Fruit fly (Drosophila melanogaster): ENCODE measurements around the gene CG12535.

The CG12535 gene

DNA sequence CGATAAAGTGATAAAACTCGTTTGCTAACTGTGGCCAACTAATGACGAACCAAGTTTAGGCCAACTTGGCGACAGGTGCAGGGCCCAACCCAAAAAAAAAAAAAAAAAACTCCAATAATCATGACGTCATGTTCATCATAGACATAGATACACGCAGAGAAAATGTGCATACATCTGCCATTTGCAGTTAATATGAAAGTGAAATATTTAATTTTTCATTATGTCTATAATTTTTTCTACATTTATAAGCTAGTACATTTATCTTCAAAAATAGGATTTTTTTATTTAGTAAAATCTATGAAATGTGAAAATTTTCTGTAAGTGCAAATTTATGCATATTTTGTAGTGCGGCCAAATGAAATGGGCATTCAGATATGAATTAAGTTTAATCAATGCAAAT, 17.1 kb downstream of the CG12535 start (continued):
- peak; percentile 26 for TF ChIP-seq CG13624 (GFP tag; optimal IDR thresholded peaks at IDR 0.05)
- peak; percentile 7 for TF ChIP-seq CG5180 (GFP tag; optimal IDR thresholded peaks at IDR 0.05)
- peak; percentile 36 for TF ChIP-seq CG18619 (GFP tag; optimal IDR thresholded peaks at IDR 0.05)
- peak; percentile 28; the same call in 1 of the 2 replicates for TF ChIP-seq crol (GFP tag; IDR thresholded peaks at IDR 0.05)
- peak; percentile 76 for TF ChIP-seq al (GFP tag; IDR thresholded peaks at IDR 0.05)
- TF ChIP-seq CG11504 (tag; optimal IDR thresholded peaks at IDR 0.05): peak; percentile 81
- peak; percentile 76 for TF ChIP-seq CG18262 (tag; optimal IDR thresholded peaks at IDR 0.05)
- peak; percentile 18 for TF ChIP-seq CG30020 (tag; optimal IDR thresholded peaks at IDR 0.05)
- no peak for TF ChIP-seq repo (GFP tag; optimal IDR thresholded peaks at IDR 0.05)
- TF ChIP-seq CG16779 (GFP tag; IDR thresholded peaks at IDR 0.05): no peak
- no peak for TF ChIP-seq CG31388 (GFP tag; optimal IDR thresholded peaks at IDR 0.05)
- peak; percentile 53; the same call in 1 of the 2 replicates for TF ChIP-seq CG11696 (GFP tag; IDR thresholded peaks at IDR 0.05)
- no peak for TF ChIP-seq Dp (GFP tag; optimal IDR thresholded peaks at IDR 0.05)
- TF ChIP-seq nau (GFP tag; optimal IDR thresholded peaks at IDR 0.05): peak; percentile 9
- peak; percentile 69 for TF ChIP-seq Oaz (GFP tag; IDR thresholded peaks at IDR 0.05)
- TF ChIP-seq CG12071 (GFP tag; optimal IDR thresholded peaks at IDR 0.05): no peak
- TF ChIP-seq kay (GFP tag; optimal IDR thresholded peaks at IDR 0.05): peak; percentile 31
- TF ChIP-seq CG9437 (GFP tag; optimal IDR thresholded peaks at IDR 0.05): peak; percentile 59
- peak; percentile 72 for TF ChIP-seq CG14667 (GFP tag; IDR thresholded peaks at IDR 0.05)
- TF ChIP-seq CG1233 (GFP tag; optimal IDR thresholded peaks at IDR 0.05): peak; percentile 48
- TF ChIP-seq Vsx1 (GFP tag; optimal IDR thresholded peaks at IDR 0.05): peak; percentile 8
- TF ChIP-seq Chrac-16 (GFP tag; optimal IDR thresholded peaks at IDR 0.05): peak; percentile 45
- no peak for TF ChIP-seq Dll (GFP tag; IDR thresholded peaks at IDR 0.05; ENCODE audit: partially characterized antibody)
- TF ChIP-seq Atf-2 (GFP tag; optimal IDR thresholded peaks at IDR 0.05): peak; percentile 16
- peak; percentile 45 for TF ChIP-seq sens (GFP tag)
- TF ChIP-seq mld (GFP tag; IDR thresholded peaks at IDR 0.05; ENCODE audit: partially characterized antibody): no peak
- peak; percentile 63 for TF ChIP-seq lilli (GFP tag; optimal IDR thresholded peaks at IDR 0.05)
- no peak for TF ChIP-seq ac (GFP tag; optimal IDR thresholded peaks at IDR 0.05)
- TF ChIP-seq cato (GFP tag; optimal IDR thresholded peaks at IDR 0.05; ENCODE audit: borderline replicate concordance): no peak
- TF ChIP-seq CG16863 (GFP tag; optimal IDR thresholded peaks at IDR 0.05): peak; percentile 18
- no peak for TF ChIP-seq hbn (GFP tag; IDR thresholded peaks at IDR 0.05; ENCODE audit: partially characterized antibody)
- TF ChIP-seq wdn (GFP tag; IDR thresholded peaks at IDR 0.05): peak; percentile 69; the same call in 1 of the 2 replicates
- TF ChIP-seq nmo (GFP tag; optimal IDR thresholded peaks at IDR 0.05): peak; percentile 81
- peak; percentile 78 for TF ChIP-seq CG7839 (tag; optimal IDR thresholded peaks at IDR 0.05)
- TF ChIP-seq ro (GFP tag; IDR thresholded peaks at IDR 0.05): 0 out of 2 replicates have a peak, but pooled peaks have one; percentile 24
- TF ChIP-seq insv (GFP tag; optimal IDR thresholded peaks at IDR 0.05): no peak
- TF ChIP-seq Drgx (GFP tag; IDR thresholded peaks at IDR 0.05): no peak
- TF ChIP-seq klu (GFP tag; IDR thresholded peaks at IDR 0.05): peak; percentile 57
- 0 out of 3 replicates have a peak, but pooled peaks have one; percentile 40 for TF ChIP-seq Dbx (GFP tag; IDR thresholded peaks at IDR 0.05)
- TF ChIP-seq dm (GFP tag; optimal IDR thresholded peaks at IDR 0.05): no peak
- peak; percentile 61 for TF ChIP-seq Nf-YC (tag; optimal IDR thresholded peaks at IDR 0.05)
- TF ChIP-seq gsb (GFP tag; IDR thresholded peaks at IDR 0.05): peak; percentile 62
- peak; percentile 83 for TF ChIP-seq CG34422 (GFP tag; IDR thresholded peaks at IDR 0.05)
- TF ChIP-seq fru (optimal IDR thresholded peaks at IDR 0.05): no peak
- no peak for TF ChIP-seq CG7271 (tag; optimal IDR thresholded peaks at IDR 0.05)
- TF ChIP-seq CG2712 (tag; optimal IDR thresholded peaks at IDR 0.05): peak; percentile 81
- TF ChIP-seq CG7372 (GFP tag; IDR thresholded peaks at IDR 0.05): peak; percentile 67
- no peak for TF ChIP-seq CG12744 (GFP tag; optimal IDR thresholded peaks at IDR 0.05)
- TF ChIP-seq bab2 (GFP tag; optimal IDR thresholded peaks at IDR 0.05): peak; percentile 32
- TF ChIP-seq dmrt99B (tag; optimal IDR thresholded peaks at IDR 0.05): peak; percentile 84
- TF ChIP-seq NC2β (GFP tag; optimal IDR thresholded peaks at IDR 0.05): no peak
- peak; percentile 68 for TF ChIP-seq sug (tag; optimal IDR thresholded peaks at IDR 0.05)
